Worm (Caenorhabditis elegans): ENCODE measurements around the gene acly-2.
"Not testable (repeated sequence)": the region's sequence is repeated elsewhere in the genome, so short reads cannot be mapped to it uniquely, and the experiment has no call there.

acly-2 gene

DNA sequence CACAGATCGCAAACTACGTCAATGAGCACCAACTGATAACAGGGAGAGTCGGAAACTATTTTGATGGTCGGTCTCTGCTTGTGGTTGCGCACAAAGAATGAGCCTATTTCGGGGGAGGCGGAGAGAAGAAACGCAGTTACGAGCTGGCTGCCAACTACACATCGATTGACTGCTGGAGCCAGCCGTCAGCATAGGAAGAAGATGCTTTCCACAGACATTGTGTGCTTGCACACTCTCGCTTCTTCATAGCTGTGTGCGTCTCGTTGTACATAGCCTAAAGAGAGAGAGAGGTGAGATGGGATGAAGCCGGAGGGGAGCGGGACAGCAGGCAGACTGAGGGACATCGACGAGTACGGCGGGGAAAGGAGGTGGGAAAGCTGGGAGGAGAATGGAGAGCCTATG lies 14.2 kb downstream of the acly-2 start (continued):
- TF ChIP-seq lin-39 (tag; optimal IDR thresholded peaks at IDR 0.05) = no peak

DNA sequence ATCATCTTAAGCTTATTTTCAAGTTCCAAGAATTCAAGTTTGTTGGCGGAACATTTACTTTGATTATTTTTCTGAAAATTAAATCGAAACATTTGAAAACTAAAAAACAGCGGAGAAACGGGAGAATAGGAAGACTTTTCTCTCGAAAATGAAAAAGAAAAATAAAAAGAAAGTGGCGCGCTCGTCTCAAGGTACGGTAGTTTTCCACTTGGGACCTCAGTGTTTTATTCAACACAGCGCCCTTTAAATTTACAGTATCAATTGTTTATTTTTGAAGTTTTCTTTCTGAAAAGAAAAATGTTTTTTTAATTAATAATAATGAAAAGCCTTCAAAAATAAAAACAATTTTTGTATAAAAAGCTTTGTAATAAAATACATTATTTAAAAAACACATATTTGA lies 15.2 kb downstream of the acly-2 start:
- TF ChIP-seq lsy-2 (tag; optimal IDR thresholded peaks at IDR 0.05) (peak in 1 of 2 experiments; percentile 51), egl-13 (tag; optimal IDR thresholded peaks at IDR 0.05) (no peak), mdl-1 (tag; optimal IDR thresholded peaks at IDR 0.05) (no peak), irx-1 (tag; optimal IDR thresholded peaks at IDR 0.05) (no peak), blmp-1 (tag; optimal IDR thresholded peaks at IDR 0.05) (peak; percentile 39)

DNA sequence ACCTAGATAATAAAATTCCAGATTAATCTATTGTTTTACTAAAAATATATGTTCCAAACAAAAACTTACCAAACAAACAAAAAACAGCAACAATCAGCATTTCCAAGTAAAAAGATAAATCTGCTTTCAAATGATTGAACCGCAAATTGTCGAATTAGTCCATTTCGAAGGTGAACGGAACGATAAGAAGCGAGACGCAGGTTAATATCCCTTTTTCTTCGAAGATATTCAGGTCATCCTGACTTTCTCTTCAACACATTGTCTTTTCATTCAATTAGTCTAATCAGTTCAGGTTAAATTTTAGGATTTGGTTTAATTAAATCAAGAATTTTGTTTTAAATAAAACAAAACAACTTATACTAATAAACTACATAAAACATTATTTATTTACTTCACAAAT lies 17.1 kb downstream of the acly-2 start, which contains the start of gene B0365.9:
Gene B0365.9, minus strand, starts transcription at position 186 of the 400 bp plus-strand sequence.
- TF ChIP-seq blmp-1 (tag; optimal IDR thresholded peaks at IDR 0.05) (peak; percentile 94), ets-5 (GFP tag; IDR thresholded peaks at IDR 0.05) (no peak), ztf-4 (tag; optimal IDR thresholded peaks at IDR 0.05) (no peak), ztf-11 (tag; optimal IDR thresholded peaks at IDR 0.05) (no peak), efl-1 (optimal IDR thresholded peaks at IDR 0.05) (no peak), efl-1 (GFP tag; optimal IDR thresholded peaks at IDR 0.05 in 1 of 2) (peak in 1 of 2 experiments; percentile 1)

DNA sequence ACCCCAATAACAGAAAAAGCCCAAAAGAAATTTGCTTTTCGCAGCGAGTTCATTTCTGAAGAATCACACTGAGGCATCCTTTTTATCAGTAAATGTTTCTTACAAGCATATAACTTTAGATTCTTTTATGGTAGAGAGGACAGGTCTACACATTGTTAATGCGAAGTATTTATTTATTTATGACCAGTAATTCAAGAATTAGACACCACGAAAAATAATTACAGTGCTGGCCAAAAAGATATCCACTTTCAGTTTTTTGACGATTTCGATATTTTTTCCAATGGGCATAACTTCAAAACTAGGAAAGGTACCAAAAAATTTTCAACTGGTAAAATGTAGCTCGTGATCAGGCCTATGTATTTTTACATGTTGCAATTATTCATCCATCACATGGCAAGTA lies 18.5 kb downstream of the acly-2 start, which contains the start of gene clec-225:
Gene clec-225, minus strand, starts transcription at position 101 of the 400 bp plus-strand sequence.
- TF ChIP-seq ceh-63 (GFP tag; optimal IDR thresholded peaks at IDR 0.05); lin-13 (GFP tag; optimal IDR thresholded peaks at IDR 0.05); xbp-1 (tag; optimal IDR thresholded peaks at IDR 0.05): not testable (repeated sequence)

DNA sequence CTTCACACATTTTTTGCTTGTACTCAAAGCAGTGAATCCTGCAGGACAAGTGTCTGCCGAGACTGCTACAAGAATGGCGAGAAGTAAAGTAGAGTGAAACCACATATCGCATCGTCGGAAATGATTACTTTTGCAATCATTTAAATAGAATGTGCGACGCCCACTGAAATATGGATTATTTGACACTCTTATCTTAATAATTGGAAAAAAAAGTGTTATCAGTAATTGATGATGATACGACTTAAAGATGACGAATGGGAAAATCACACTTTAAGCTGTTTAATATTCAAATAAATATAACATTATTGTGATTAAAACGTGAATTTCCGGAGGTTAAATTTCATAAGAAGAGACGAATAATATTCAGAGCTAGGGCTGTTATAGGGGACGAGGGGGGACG lies 21.7 kb downstream of the acly-2 start, which contains the start of gene clec-41:
Gene clec-41, minus strand, starts transcription at position 147 of the 400 bp plus-strand sequence.
- TF ChIP-seq nhr-19 (GFP tag; conservative IDR thresholded peaks at IDR 0.05) (no peak), pqm-1 (tag; optimal IDR thresholded peaks at IDR 0.05) (peak; percentile 44), elt-2 (tag; optimal IDR thresholded peaks at IDR 0.05) (peak; percentile 90)

DNA sequence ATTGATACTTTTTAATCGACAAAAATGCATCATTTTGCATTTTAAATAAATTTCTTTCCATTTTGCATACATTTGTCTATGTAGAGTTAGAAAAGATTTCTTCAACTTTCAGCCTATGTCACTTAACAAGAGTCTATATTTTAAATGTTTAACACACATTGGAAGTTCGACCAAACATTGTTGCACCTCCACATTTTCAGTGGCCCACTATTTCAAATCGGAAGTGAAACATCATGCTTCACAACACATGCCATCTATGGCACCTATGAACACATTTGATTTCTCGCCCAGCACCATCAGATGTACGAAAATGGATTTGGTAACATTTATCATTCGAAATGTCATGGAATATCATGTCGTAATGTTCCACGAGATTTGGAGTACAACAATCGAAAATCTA lies 22.4 kb downstream of the acly-2 start, which contains the start of gene dhc-3:
Gene dhc-3, plus strand, starts transcription at position 301 of the 400 bp plus-strand sequence.
- TF ChIP-seq snu-23 (GFP tag; optimal IDR thresholded peaks at IDR 0.05) (no peak), alr-1 (tag; optimal IDR thresholded peaks at IDR 0.05; ENCODE audit: borderline replicate concordance) (no peak), fkh-10 (GFP tag; optimal IDR thresholded peaks at IDR 0.05) (no peak), fkh-8 (tag; optimal IDR thresholded peaks at IDR 0.05) (no peak), grh-1 (GFP tag; IDR thresholded peaks at IDR 0.05) (no peak), lin-15B (tag; optimal IDR thresholded peaks at IDR 0.05) (no peak), hlh-4 (tag; optimal IDR thresholded peaks at IDR 0.05) (no peak), sox-4 (tag; optimal IDR thresholded peaks at IDR 0.05) (no peak), Y116A8C.19 (tag; optimal IDR thresholded peaks at IDR 0.05; ENCODE audit: borderline replicate concordance) (no peak), elt-3 (tag; optimal IDR thresholded peaks at IDR 0.05) (no peak), aly-2 (tag; optimal IDR thresholded peaks at IDR 0.05) (no peak), tlp-1 (tag; optimal IDR thresholded peaks at IDR 0.05) (no peak), elt-2 (tag; optimal IDR thresholded peaks at IDR 0.05) (no peak), ceh-90 (tag; optimal IDR thresholded peaks at IDR 0.05) (no peak), nhr-11 (tag; optimal IDR thresholded peaks at IDR 0.05) (no peak)

DNA sequence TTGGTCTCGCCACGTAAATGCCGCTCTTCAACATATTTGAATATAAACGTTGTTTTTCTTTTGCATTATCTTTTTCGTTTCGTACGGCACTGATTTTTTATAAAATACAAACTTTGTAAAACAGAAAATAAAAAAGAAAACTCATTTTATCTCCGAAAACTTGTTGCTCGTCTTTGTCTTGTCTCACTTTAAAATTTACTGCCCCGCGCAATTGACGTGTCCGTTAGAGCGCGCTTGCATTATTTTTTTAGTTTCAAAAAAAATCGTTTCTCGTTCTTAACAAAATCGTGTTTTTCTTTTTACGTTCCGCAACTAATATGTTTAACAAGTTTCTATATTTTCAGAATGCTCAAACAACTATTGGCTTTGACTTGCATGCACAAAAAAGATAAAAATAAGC lies 36.3 kb downstream of the acly-2 start, which contains the start of gene noca-1:
Gene noca-1, plus strand, starts transcription at position 345 of the 400 bp plus-strand sequence.
- TF ChIP-seq efl-1 (optimal IDR thresholded peaks at IDR 0.05) (peak in 1 of 2 experiments; percentile 19), efl-1 (GFP tag; optimal IDR thresholded peaks at IDR 0.05 in 1 of 2) (no peak), ceh-90 (tag; optimal IDR thresholded peaks at IDR 0.05) (no peak), isw-1 (GFP tag; IDR thresholded peaks at IDR 0.05) (no peak)
